Fruit fly (Drosophila melanogaster): ENCODE results near the gene Rh4.

dm6 chr3L:16813984-16814383, 48.3 kb downstream of the Rh4 start:
- TF ChIP-seq pad (GFP tag; optimal IDR thresholded peaks at IDR 0.05) (no peak), Hr96 (GFP tag; optimal IDR thresholded peaks at IDR 0.05) (no peak), CG7101 (tag; optimal IDR thresholded peaks at IDR 0.05) (no peak), Mnt (GFP tag; optimal IDR thresholded peaks at IDR 0.05) (no peak), Clk (GFP tag; optimal IDR thresholded peaks at IDR 0.05) (no peak), CG14711 (tag; optimal IDR thresholded peaks at IDR 0.05) (no peak), CG1620 (GFP tag; optimal IDR thresholded peaks at IDR 0.05) (no peak)

All from whole organism, adult.